Worm (Caenorhabditis elegans) whole organism, dauer: ENCODE data around the gene C04C11.25.

ENCODE experiments used
- unc-62 ChIP-seq: sonication (generic microtip); optimal IDR thresholded peaks from 2 replicates; lab custom pipeline; 2017; ENCODE audit warnings: missing biosample characterization, missing genetic modification reagents, missing genetic modification characterization

Gene C04C11.25

DNA sequence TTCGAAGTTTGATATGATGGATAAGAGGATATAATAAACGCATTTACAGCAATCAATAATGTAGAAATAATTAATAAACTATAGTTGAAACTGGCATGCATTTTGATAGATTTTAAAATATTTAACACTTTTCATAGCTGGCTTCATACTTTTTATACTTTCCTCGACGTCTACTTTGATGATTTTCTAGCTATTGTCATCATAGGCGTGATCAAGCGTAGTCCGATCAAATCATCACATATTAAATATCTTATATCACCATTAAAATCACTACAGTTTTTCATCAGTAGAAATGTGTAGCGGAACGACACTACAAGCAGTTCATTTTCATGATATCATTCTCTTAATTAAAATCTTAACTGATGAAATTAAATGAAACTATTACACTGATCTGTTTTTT lies at the start of gene C04C11.25:
TSS of gene C04C11.25 (minus strand) at position 101 of the 400 bp plus-strand sequence.
- no peak for TF ChIP-seq unc-62 (GFP tag; lab: Kevin White, UChicago)

- TF ChIP-seq unc-62 (GFP tag; lab: Kevin White, UChicago) = no peak
Measured at ce11 chrX:14063830-14064229, 48.6 kb upstream of the C04C11.25 start.

DNA sequence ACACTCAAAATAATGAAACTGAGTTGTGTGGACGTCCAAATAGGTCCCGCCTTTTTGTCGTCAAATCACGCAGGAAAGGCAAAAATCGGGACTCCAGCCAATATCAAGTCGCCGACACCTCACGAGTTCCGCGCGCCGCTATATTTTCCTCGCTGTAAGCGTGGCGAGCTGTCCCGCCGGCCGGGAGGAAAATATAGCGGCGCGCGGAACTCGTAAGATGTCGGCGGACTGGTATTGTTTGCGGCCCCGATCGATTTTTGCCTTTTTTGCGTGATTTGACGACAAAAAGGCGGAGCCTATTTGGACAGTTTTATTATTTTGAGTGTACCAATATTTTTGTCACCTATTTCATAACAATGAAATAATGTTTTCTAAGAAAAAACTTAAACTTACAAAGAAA lies 47.5 kb upstream of the C04C11.25 start:
- no peak for TF ChIP-seq unc-62 (GFP tag; lab: Kevin White, UChicago)

DNA sequence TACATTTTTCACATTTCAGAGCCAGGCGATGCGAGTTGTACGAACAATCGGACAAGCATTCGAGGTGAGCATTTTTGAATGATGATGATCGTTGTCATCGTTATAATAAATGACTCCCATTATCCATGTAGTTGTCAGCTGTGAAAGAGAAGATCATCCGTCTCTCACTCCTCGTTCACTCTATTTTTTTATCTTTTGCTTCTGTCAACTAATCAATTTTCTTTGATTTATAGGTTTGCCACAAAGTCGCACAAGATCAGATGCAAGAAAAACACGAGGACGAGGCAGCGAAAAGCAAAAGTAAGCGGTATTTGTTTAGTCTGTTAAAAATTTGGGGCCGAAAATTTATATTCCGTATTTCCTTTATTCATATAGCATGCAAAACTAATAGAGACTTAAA lies 41.3 kb upstream of the C04C11.25 start:
- TF ChIP-seq unc-62 (GFP tag; lab: Kevin White, UChicago) = no peak

ce11 chrX:14055715-14056114 lies 40.4 kb upstream of the C04C11.25 start:
- no peak for TF ChIP-seq unc-62 (GFP tag; lab: Kevin White, UChicago)

ce11 chrX:14054799-14055198 lies 39.5 kb upstream of the C04C11.25 start:
- TF ChIP-seq unc-62 (GFP tag; lab: Kevin White, UChicago) = no peak

DNA sequence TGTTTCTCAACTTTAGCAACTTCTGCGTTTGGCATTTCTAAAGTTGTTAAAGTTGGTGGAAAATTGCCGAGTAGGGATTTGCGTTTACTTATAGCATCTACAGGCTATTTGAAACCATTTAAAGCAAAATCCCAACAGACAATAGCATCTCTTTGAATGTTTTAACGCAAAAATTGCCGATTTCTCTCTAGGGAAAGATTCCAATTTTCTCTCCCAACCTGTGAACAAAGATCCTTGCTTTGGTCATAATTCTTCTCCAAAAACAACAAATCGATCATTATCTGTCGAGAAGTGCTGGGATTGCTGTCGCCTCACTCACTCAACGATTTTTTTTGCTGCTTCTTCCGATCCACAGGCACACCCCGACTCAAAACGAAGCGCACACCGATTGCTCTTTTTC lies 38.5 kb upstream of the C04C11.25 start:
- TF ChIP-seq unc-62 (GFP tag; lab: Kevin White, UChicago) = no peak

ce11 chrX:14049235-14049634 lies 34.0 kb upstream of the C04C11.25 start, which contains the start of gene dyc-1:
TSS of gene dyc-1 (plus strand) at chrX:14049535.
- no peak for TF ChIP-seq unc-62 (GFP tag; lab: Kevin White, UChicago)

DNA sequence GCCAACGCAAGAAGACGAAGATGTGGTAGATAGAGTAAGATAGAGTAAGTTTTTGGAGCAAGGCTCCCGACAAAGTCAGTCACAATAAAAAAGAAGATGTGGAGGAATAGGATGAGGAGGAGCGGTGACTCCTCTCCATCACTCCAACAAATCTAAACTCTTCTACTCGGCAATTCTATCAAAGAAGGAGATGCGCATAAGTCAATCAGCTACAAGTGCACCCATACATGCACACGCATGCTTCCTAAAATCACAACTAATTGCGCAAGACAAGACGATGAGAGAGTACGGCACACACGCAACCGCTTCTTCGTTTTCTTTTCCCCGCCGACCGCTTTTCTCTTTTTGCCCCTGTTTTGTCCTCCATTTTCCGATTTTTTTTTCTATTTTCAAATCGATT lies 32.3 kb upstream of the C04C11.25 start:
- no peak for TF ChIP-seq unc-62 (GFP tag; lab: Kevin White, UChicago)

DNA sequence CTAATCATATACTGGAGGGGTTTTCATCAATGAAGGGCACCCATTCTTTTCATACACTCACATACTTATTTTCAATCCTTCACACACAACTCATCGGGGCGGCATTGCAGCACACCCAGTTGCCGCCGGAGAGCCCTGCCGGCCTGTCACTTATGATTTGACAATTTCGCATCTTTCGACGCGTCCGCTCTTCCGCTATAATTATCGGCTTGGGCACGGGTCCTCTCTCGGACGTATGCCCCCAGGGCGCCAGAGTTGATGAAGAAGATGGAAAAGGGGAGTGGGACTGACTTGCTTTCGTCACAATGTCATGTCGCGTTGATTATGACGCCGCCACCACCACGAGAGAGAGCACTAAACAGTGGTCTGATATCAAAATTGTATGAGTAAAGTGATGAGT lies 29.1 kb upstream of the C04C11.25 start:
- TF ChIP-seq unc-62 (GFP tag; lab: Kevin White, UChicago) = no peak

DNA sequence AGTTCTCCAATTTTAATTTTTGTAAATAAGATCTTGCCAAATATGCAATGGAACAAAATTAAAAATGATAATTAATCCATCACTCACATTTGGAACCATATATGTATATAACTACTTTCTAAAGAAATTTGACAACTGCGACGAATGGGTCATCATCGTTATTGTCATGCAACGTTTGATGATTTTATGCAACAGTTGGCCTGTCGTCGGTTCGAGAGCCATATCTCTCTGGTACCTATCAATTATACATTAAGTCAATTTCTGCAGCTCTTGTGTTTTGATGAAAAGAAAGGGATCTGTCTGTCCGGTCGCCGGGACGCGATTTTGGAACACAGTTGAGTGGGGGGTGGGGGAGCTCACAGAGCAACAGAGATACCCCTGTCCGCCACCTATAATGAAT lies 24.0 kb upstream of the C04C11.25 start:
- TF ChIP-seq unc-62 (GFP tag; lab: Kevin White, UChicago) = no peak

- TF ChIP-seq unc-62 (GFP tag; lab: Kevin White, UChicago) = no peak
Measured at ce11 chrX:14033494-14033893, 18.2 kb upstream of the C04C11.25 start, which contains the start of gene arrd-25. TSS of gene arrd-25 (plus strand) at chrX:14033794.

DNA sequence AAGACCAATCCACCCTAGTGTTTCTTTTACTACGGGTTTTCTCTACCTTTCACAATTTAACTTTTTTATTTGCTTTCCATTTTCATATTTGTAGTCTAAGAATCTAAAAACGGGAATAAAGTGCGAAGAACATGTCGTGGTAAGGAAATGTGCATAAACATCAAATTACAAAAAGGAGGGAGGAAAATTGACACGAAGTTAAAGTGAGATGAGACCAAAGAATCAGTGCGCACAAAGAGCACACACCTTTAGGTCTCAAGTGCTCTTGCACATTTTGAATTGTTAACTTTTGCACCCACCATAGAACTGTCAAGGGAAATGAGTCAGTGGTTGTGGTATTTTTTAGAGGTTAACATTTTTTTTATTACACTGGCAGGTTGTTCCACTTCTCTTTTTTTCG lies 15.3 kb upstream of the C04C11.25 start:
- TF ChIP-seq unc-62 (GFP tag; lab: Kevin White, UChicago) = no peak

DNA sequence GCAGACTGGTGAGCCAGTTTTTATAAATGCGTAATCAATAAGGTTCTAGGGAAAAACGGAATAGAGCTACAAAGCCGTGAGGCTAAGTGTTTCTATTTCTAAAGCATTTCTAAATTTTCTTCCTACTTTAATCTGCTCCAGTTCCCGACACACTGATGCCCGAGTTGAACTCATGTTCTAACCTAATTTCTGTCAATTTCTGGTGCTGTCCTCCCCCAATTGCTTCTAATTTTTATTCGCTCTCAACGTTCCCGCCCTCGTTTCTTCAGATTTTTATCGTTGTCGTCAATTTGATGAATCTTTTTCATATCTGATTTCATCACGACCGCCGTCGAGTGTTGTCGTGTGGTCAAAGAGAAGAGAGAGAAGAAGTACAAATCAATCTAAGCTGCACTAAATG lies 14.6 kb upstream of the C04C11.25 start:
- TF ChIP-seq unc-62 (GFP tag; lab: Kevin White, UChicago) = no peak

DNA sequence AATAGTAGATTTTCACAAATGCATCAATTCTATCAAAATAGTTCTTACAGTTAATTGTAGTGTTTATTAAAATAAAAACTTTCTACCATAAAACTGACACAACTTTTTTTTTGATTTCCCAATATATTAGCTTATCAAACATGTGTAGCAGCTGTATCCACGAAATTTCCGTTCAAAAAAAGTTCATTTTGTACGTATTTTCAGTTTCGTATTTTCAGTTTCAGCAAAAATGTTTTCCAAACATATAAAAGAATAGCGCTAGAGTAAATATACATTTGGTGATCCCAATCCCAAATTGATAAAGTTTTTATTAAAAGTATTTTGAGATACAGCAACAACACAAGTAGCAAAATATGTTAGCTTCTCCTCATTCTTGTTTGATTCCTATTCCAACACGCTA lies 14.1 kb upstream of the C04C11.25 start:
- no peak for TF ChIP-seq unc-62 (GFP tag; lab: Kevin White, UChicago)

DNA sequence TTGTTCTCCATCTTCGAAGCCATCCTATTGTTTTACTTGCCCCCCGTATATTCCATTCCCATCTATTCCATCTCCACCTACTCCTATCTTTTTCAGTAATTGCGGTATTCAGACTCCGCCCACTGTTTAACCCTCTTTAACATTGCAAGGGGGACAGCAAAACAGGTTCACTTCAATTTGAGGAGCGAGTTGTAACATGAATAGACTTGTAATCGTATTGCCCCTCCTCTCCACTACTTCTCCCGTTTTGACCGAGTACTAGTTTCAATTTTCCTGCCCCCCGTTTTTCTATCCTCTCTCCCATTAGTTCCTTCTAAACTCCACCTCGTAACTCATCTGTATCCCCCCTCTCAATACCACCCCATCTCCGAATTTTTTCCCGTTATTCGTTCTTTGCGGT lies 13.2 kb upstream of the C04C11.25 start:
- TF ChIP-seq unc-62 (GFP tag; lab: Kevin White, UChicago) = no peak

DNA sequence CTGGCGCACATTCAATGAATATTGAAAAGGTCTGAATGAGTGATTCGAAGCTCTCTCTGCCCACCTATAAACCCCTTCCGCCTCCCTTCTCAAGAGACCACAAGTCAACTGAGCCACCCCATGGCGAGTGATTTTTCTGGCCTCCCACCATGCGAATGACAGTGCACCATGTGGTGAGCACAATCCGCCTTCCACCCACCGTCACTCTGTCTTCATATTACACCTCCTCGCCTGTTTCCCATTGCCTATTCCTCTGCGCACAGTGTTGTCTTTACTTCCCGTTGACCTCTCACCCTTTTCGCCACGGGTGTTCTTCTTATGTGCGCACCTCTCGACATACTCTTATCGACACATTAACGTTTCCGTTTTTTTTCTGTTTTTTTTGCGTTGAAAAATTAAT lies 11.6 kb upstream of the C04C11.25 start:
- no peak for TF ChIP-seq unc-62 (GFP tag; lab: Kevin White, UChicago)

- TF ChIP-seq unc-62 (GFP tag; lab: Kevin White, UChicago) = no peak
Measured at ce11 chrX:14024400-14024953, 9.2 kb upstream of the C04C11.25 start.
